Worm (Caenorhabditis elegans) whole organism, early embryonic: ENCODE measurements around the gene R05G6.10.

ENCODE experiments used
- ama-1 ChIP-seq: fragments of 150-350 bp; optimal IDR thresholded peaks from 2 replicates; lab custom pipeline; 2014
- ceh-13 ChIP-seq: fragments of 200-800 bp; sonication (Bioruptor generic); optimal IDR thresholded peaks from 2 replicates; lab custom pipeline; 2018; ENCODE audit warnings: mild to moderate bottlenecking, missing genetic modification characterization, missing compliant biosample characterization
- tbx-37 ChIP-seq: fragments of 200-800 bp; sonication (Bioruptor generic); conservative IDR thresholded peaks from 2 replicates; pipeline ENCODE4 v1.3.6; 2022; ENCODE audit warnings: missing genetic modification reagents, missing genetic modification characterization, missing compliant biosample characterization

- no peak for TF ChIP-seq ama-1
- no peak for TF ChIP-seq ceh-13 (GFP tag; lab: Kevin White, UChicago)
- TF ChIP-seq tbx-37 (GFP tag; lab: Robert Waterston, UW) = no peak
These were observed 11.9 kb downstream of the R05G6.10 start for ce11 chrIV:7530226-7531070.
